Worm (Caenorhabditis elegans) whole organism, mixed stage, embryonic: ENCODE data around the gene Y94H6A.7.

Experiments used
- ces-1 ChIP-seq: fragments of 150-350 bp; optimal IDR thresholded peaks from 2 replicates; lab custom pipeline; 2014; ENCODE audit warnings: missing biosample characterization, missing genetic modification reagents, missing genetic modification characterization
- elt-1 ChIP-seq: sonication (generic microtip); optimal IDR thresholded peaks from 2 replicates; lab custom pipeline; 2017; ENCODE audit warnings: missing genetic modification characterization, mild to moderate bottlenecking, missing compliant biosample characterization, antibody characterized with exemption, moderate library complexity, borderline replicate concordance; ENCODE audit not compliant: insufficient read depth
- ham-2 ChIP-seq: fragments of 200-800 bp; sonication (Bioruptor generic); optimal IDR thresholded peaks from 2 replicates; lab custom pipeline; 2018; ENCODE audit warnings: mild to moderate bottlenecking, missing genetic modification characterization, missing compliant biosample characterization
- lin-13 ChIP-seq: fragments of 150-350 bp; optimal IDR thresholded peaks from 2 replicates; lab custom pipeline; 2014; ENCODE audit warnings: missing biosample characterization, missing genetic modification characterization
- nhr-237 ChIP-seq: fragments of 150-350 bp; optimal IDR thresholded peaks from 2 replicates; lab custom pipeline; 2014; ENCODE audit warnings: missing biosample characterization, missing genetic modification characterization
- snpc-4 ChIP-seq: fragments of 150-350 bp; optimal IDR thresholded peaks from 2 replicates; lab custom pipeline; 2014; ENCODE audit warnings: missing biosample characterization, missing genetic modification characterization

DNA sequence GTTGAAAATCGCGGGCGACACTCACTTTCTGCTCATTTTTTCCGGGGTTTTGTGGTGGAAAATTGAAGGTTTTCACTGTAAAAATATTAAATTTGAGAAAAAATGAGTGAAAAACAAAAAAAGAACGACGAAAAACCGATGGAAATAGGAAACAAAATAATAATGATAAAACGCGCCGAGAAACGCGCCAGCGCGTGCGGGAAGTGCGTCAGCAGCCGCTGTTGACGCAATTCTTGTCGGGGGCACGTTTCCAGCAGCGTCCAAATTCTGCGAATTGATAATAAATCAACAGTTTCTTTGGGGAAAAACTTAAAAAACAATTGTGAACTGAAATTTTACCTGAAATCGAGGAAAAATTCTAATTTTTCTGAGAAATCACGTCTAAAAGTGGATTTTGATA lies 9.4 kb upstream of the Y94H6A.7 start, which contains the start of gene ubxn-2:
- TF ChIP-seq snpc-4 (tag; lab: Kevin White, UChicago) = no peak
- peak; percentile 30 for TF ChIP-seq nhr-237 (tag; lab: Kevin White, UChicago)
- TF ChIP-seq ham-2 = no peak
- peak; percentile 73 for TF ChIP-seq lin-13 (tag; lab: Kevin White, UChicago)
- no peak for TF ChIP-seq elt-1
- TF ChIP-seq ces-1 (GFP tag; lab: Kevin White, UChicago) = no peak
